Worm (Caenorhabditis elegans) whole organism, L2 larva: ENCODE results near the gene C18H9.6.

Experiments
- alr-1 ChIP-seq: fragments of 150-350 bp; optimal IDR thresholded peaks from 2 replicates; lab custom pipeline; 2014; ENCODE audit warnings: missing biosample characterization, missing genetic modification characterization
- aly-2 ChIP-seq: fragments of 150-350 bp; optimal IDR thresholded peaks from 2 replicates; lab custom pipeline; 2014; ENCODE audit warnings: missing biosample characterization, missing genetic modification characterization
- crh-2 ChIP-seq: sonication (generic microtip); optimal IDR thresholded peaks from 2 replicates; lab custom pipeline; 2017; ENCODE audit warnings: missing biosample characterization, missing genetic modification characterization
- dmd-4 ChIP-seq: sonication (generic microtip); optimal IDR thresholded peaks from 2 replicates; lab custom pipeline; 2017; ENCODE audit warnings: missing biosample characterization, missing genetic modification characterization
- elt-3 ChIP-seq: sonication (generic microtip); optimal IDR thresholded peaks from 2 replicates; lab custom pipeline; 2017; ENCODE audit warnings: missing biosample characterization, missing genetic modification characterization
- lin-13 ChIP-seq: fragments of 150-350 bp; optimal IDR thresholded peaks from 2 replicates; lab custom pipeline; 2014; ENCODE audit warnings: missing biosample characterization, missing genetic modification reagents, missing genetic modification characterization
- lsy-2 ChIP-seq, 2 experiments: fragments of 150-350 bp in 1 of 2; sonication (generic microtip) in 1 of 2; optimal IDR thresholded peaks; 2 replicates each; lab custom pipeline; 2014 to 2017; ENCODE audit warnings: missing biosample characterization in 2 of 2, missing genetic modification characterization in 2 of 2
- mab-5 ChIP-seq: fragments of 150-350 bp; optimal IDR thresholded peaks from 2 replicates; lab custom pipeline; 2014; ENCODE audit warnings: missing biosample characterization, missing genetic modification characterization
- unc-39 ChIP-seq: fragments of 150-350 bp; optimal IDR thresholded peaks from 2 replicates; lab custom pipeline; 2014; ENCODE audit warnings: missing biosample characterization, missing genetic modification characterization

- TF ChIP-seq lsy-2 (tag; optimal IDR thresholded peaks at IDR 0.05; lab: Kevin White, UChicago), result no peak
- no peak for TF ChIP-seq crh-2 (tag; lab: Kevin White, UChicago)
- TF ChIP-seq lin-13 (GFP tag; lab: Kevin White, UChicago), result no peak
- TF ChIP-seq aly-2 (tag; lab: Kevin White, UChicago), result no peak
- TF ChIP-seq unc-39 (tag; lab: Kevin White, UChicago), result no peak
- no peak for TF ChIP-seq mab-5 (tag; lab: Kevin White, UChicago)
- TF ChIP-seq dmd-4, result no peak
- TF ChIP-seq alr-1 (tag; lab: Kevin White, UChicago), result no peak
- no peak for TF ChIP-seq elt-3 (tag; lab: Kevin White, UChicago)
Measured at ce11 chrII:6673894-6674293, 27.5 kb downstream of the C18H9.6 start, which contains the start of gene H43E16.1.
